Worm (Caenorhabditis elegans): Measurements from ENCODE around the gene fbxb-105.

ce11 chrII:2801764-2802163, 31.1 kb upstream of the fbxb-105 start:
- TF ChIP-seq skn-1 (tag; optimal IDR thresholded peaks at IDR 0.05) (no peak), ztf-4 (tag; optimal IDR thresholded peaks at IDR 0.05) (no peak), nhr-237 (tag; optimal IDR thresholded peaks at IDR 0.05) (no peak), snpc-4 (tag; optimal IDR thresholded peaks at IDR 0.05) (no peak), hmg-11 (tag; optimal IDR thresholded peaks at IDR 0.05) (no peak), lin-15B (tag; optimal IDR thresholded peaks at IDR 0.05) (no peak), ztf-11 (tag; optimal IDR thresholded peaks at IDR 0.05) (no peak), elt-2 (tag; optimal IDR thresholded peaks at IDR 0.05) (no peak)
